Worm (Caenorhabditis elegans): ENCODE results near the gene gst-42.

The gst-42 gene

DNA sequence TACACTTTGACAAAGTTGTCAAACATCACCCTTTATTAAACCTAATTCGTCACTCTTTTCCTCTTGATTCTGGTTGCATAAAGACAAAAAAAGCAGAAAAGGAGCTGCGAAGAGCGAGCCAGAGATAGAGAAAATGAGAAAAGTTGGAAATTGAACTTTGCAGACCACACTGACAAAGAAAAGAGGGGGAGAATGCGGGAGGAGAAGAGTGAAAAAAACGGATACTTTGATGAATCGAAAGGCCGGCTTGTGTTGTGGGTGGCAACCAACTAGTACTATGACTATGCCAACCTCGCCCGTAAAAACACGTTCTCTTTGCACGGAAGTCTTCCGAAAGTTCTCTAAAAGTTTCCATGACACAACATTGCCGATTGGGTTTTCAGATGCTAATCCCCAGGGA is 2.1 kb downstream of the gst-42 start:
- TF ChIP-seq him-1 (tag; optimal IDR thresholded peaks at IDR 0.05) (no peak), dao-5 (tag; optimal IDR thresholded peaks at IDR 0.05) (no peak), W03F9.2 (tag; optimal IDR thresholded peaks at IDR 0.05) (no peak)

- no peak for TF ChIP-seq W03F9.2 (tag; optimal IDR thresholded peaks at IDR 0.05)
- TF ChIP-seq him-1 (tag; optimal IDR thresholded peaks at IDR 0.05): no peak
- no peak for TF ChIP-seq dao-5 (tag; optimal IDR thresholded peaks at IDR 0.05)
Measured at ce11 chrX:11723781-11724201, 3.9 kb downstream of the gst-42 start, which contains the start of gene D1053.4. D1053.4 (minus strand) TSS chrX:11723800.

ce11 chrX:11720058-11720457 is 7.7 kb downstream of the gst-42 start:
- TF ChIP-seq W03F9.2 (tag; optimal IDR thresholded peaks at IDR 0.05): no peak
- TF ChIP-seq dao-5 (tag; optimal IDR thresholded peaks at IDR 0.05): no peak
- TF ChIP-seq him-1 (tag; optimal IDR thresholded peaks at IDR 0.05): no peak

ce11 chrX:11718751-11719150 is 9.0 kb downstream of the gst-42 start:
- TF ChIP-seq dao-5 (tag; optimal IDR thresholded peaks at IDR 0.05) (no peak), him-1 (tag; optimal IDR thresholded peaks at IDR 0.05) (no peak), W03F9.2 (tag; optimal IDR thresholded peaks at IDR 0.05) (no peak)

DNA sequence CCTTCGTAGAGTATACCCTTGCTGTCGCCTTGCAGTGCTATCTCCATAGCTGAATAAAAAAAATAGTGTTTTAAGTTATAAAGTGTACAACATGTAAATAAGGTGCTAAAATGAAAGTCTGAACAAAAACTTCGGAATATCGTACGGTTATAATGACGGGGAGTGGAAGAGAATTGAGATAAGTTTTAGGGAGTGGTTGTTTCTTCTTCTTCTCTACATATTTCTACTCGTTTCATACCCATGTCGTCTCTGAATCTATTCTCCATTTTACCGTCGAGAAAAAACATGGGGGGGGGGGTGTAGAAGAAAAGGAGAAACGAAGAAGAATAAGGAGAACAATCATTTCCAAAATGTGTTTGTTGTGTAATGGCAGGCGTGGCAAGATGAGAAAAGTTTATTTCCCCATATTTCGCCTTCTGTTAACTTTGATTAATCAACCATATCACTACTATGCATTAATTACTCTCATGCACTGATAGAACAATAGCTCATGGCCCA is 11.2 kb downstream of the gst-42 start, which contains the start of gene C44C10.9:
Gene C44C10.9, minus strand, starts transcription at position 51 of the 498 bp plus-strand sequence.
- no peak for TF ChIP-seq W03F9.2 (tag; optimal IDR thresholded peaks at IDR 0.05)
- no peak for TF ChIP-seq dao-5 (tag; optimal IDR thresholded peaks at IDR 0.05)
- no peak for TF ChIP-seq him-1 (tag; optimal IDR thresholded peaks at IDR 0.05)

DNA sequence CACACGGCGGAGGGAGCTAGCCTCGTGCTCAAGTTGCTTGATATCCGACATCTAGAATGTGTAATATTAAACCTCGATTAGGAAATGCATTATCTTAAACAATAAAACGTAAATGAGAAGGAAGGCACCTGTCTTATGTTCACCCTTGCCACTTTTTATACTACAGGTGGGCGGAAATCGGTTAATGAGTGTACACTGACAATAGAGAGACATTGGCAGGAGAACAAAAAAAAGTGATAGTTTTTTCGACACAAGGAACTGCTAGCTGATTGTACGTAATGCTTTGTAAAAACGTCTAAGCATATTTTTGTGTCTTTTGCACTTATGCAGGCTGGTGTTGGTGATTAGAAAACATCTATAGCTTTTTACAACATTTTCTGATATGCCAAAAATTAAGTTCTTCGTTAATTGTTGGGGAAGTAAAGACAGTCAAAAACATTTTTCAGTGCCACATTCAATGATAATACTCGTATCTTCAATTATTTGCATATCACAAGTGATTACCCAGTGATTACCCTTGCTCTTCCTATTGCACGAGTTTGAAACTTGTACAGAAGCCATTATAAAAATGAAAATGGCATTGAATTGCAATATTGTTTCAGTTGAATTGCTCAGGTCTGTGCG is 15.4 kb downstream of the gst-42 start, which contains the start of gene col-180:
Gene col-180, minus strand, starts transcription at position 51 of the 624 bp plus-strand sequence.
- TF ChIP-seq him-1 (tag; optimal IDR thresholded peaks at IDR 0.05) (no peak), W03F9.2 (tag; optimal IDR thresholded peaks at IDR 0.05) (no peak), dao-5 (tag; optimal IDR thresholded peaks at IDR 0.05) (no peak)

- no peak for TF ChIP-seq dao-5 (tag; optimal IDR thresholded peaks at IDR 0.05)
- no peak for TF ChIP-seq him-1 (tag; optimal IDR thresholded peaks at IDR 0.05)
- no peak for TF ChIP-seq W03F9.2 (tag; optimal IDR thresholded peaks at IDR 0.05)
Measured at ce11 chrX:11711437-11712080, 16.2 kb downstream of the gst-42 start.

ce11 chrX:11710229-11710628 is 17.5 kb downstream of the gst-42 start, which contains the start of gene C44C10.11:
C44C10.11 (minus strand) TSS chrX:11710343.
- TF ChIP-seq W03F9.2 (tag; optimal IDR thresholded peaks at IDR 0.05): peak; percentile 16
- no peak for TF ChIP-seq dao-5 (tag; optimal IDR thresholded peaks at IDR 0.05)

ce11 chrX:11702236-11702635 is 25.5 kb downstream of the gst-42 start, which contains the start of gene C44C10.3:
C44C10.3 (plus strand) TSS chrX:11702536.
- TF ChIP-seq W03F9.2 (tag; optimal IDR thresholded peaks at IDR 0.05) (no peak), dao-5 (tag; optimal IDR thresholded peaks at IDR 0.05) (no peak), him-1 (tag; optimal IDR thresholded peaks at IDR 0.05) (no peak)

DNA sequence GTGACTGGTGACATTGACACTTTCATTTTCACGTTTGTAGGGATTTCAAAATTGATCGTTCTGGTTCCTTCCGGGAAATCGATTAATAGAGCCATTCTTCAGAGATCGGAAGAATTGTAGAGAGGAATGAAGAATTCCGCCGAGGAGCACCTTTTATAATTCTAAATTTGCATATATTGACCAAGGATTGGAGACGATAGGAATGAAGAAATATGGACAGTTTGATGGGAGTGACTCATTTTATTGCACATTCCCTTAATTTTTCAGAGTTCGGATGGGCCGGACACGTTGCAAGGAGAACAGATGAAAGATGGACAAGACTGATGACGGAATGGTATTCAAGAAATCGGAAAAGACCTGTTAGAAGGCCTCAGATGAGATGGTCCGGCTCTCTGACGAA is 27.5 kb downstream of the gst-42 start, which contains the start of gene C44C10.15:
Gene C44C10.15, minus strand, starts transcription at position 101 of the 400 bp plus-strand sequence.
- TF ChIP-seq him-1 (tag; optimal IDR thresholded peaks at IDR 0.05) (no peak), W03F9.2 (tag; optimal IDR thresholded peaks at IDR 0.05) (no peak), dao-5 (tag; optimal IDR thresholded peaks at IDR 0.05) (no peak)

ce11 chrX:11696696-11697095 is 31.0 kb downstream of the gst-42 start, which contains the start of gene C44C10.12:
C44C10.12 (plus strand) TSS chrX:11696996.
- TF ChIP-seq dao-5 (tag; optimal IDR thresholded peaks at IDR 0.05) (no peak), W03F9.2 (tag; optimal IDR thresholded peaks at IDR 0.05) (no peak)

- TF ChIP-seq him-1 (tag; optimal IDR thresholded peaks at IDR 0.05) (no peak), W03F9.2 (tag; optimal IDR thresholded peaks at IDR 0.05) (no peak), dao-5 (tag; optimal IDR thresholded peaks at IDR 0.05) (no peak)
Measured at ce11 chrX:11693092-11693491, 34.6 kb downstream of the gst-42 start, which contains the start of gene smcl-1. smcl-1 (plus strand) TSS chrX:11693464.

DNA sequence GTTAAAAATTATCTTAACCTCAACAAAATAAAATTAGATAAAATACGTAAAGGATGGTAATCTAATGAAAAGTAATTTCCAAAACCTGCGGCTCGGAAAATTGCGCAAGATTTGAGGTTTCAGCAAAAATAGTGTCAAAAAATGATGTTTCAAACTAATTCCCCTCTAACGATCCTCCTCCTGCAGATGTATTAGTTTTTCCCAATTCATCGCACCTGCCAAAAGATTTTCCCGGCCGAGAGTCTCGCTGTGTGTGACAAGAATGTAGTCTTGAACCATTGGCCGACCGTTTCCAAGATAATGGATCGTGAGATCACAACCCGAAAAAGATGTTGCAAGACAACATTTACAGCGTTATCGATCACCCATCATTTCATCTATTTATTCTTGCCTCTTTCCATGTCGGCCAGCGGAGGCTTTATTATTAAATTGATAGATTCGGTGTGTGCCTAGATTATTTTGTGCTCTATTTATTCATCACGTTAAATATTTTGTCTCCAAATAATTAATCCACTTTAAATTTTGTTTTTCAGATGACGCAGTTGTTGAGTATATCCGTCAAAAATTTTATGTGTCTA is 37.6 kb downstream of the gst-42 start, which contains the start of the genes C44C10.10 and C44C10.5:
Gene C44C10.10, plus strand, starts transcription at position 301 of the 578 bp plus-strand sequence.
Gene C44C10.5, plus strand, starts transcription at position 528 of the 578 bp plus-strand sequence.
- TF ChIP-seq him-1 (tag; optimal IDR thresholded peaks at IDR 0.05) (no peak), dao-5 (tag; optimal IDR thresholded peaks at IDR 0.05) (no peak), W03F9.2 (tag; optimal IDR thresholded peaks at IDR 0.05) (no peak)
